Worm (Caenorhabditis elegans): ENCODE measurements around the gene slc-17.2.

DNA sequence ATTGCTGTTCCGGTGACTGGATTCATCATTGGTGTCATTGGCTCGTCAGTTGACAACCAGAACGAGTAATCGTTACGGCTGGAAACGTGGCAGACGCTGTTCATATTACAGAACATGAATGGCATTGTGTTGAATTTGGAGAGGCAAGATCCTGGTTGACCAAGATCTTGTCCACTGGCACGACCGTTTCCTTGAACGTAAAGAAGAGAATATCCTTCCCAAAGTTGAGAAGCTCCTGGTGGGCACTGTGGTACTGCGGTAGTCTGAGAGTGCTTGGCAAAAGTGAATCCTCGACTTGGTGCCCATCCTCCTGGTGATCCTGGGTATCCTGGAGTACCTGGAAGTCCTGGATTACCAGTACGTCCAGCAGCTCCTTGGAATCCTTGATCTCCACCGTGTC is 51.9 kb downstream of the slc-17.2 start:
- TF ChIP-seq snpc-4 (tag; optimal IDR thresholded peaks at IDR 0.05) (no peak), unc-62 (GFP tag; optimal IDR thresholded peaks at IDR 0.05) (no peak), nhr-10 (tag; optimal IDR thresholded peaks at IDR 0.05) (no peak), elt-3 (tag; optimal IDR thresholded peaks at IDR 0.05) (no peak), mbf-1 (tag; optimal IDR thresholded peaks at IDR 0.05) (no peak), nhr-11 (tag; optimal IDR thresholded peaks at IDR 0.05) (no peak), dmd-4 (tag; optimal IDR thresholded peaks at IDR 0.05) (no peak), lsy-2 (tag; optimal IDR thresholded peaks at IDR 0.05) (no peak), R02D3.7 (tag; optimal IDR thresholded peaks at IDR 0.05) (no peak), egl-27 (tag; optimal IDR thresholded peaks at IDR 0.05) (no peak), ztf-4 (tag; optimal IDR thresholded peaks at IDR 0.05) (no peak), lin-13 (GFP tag; optimal IDR thresholded peaks at IDR 0.05) (no peak), crh-2 (tag; optimal IDR thresholded peaks at IDR 0.05) (no peak), alr-1 (tag; optimal IDR thresholded peaks at IDR 0.05) (no peak)

All from whole organism, L2 larva.